Fruit fly (Drosophila melanogaster) whole organism, embryonic: ENCODE data around the gene CG45073.

Experiments used
- Adf1 ChIP-seq: fragments of 200-800 bp; sonication (Bioruptor generic); IDR thresholded peaks from 2 replicates; pipeline ENCODE4 v1.3.6; 2022; ENCODE audit warnings: missing biosample characterization, missing genetic modification characterization
- BtbVII ChIP-seq: fragments of 200-800 bp; sonication (Bioruptor generic); optimal IDR thresholded peaks from 3 replicates; lab custom pipeline; 2017; ENCODE audit warnings: missing biosample characterization, mild to moderate bottlenecking, missing genetic modification characterization
- Bteb2 ChIP-seq: fragments of 200-800 bp; sonication (Bioruptor generic); optimal IDR thresholded peaks from 2 replicates; lab custom pipeline; 2016; ENCODE audit warnings: missing biosample characterization, missing genetic modification characterization
- CG11247 ChIP-seq: fragments of 200-800 bp; sonication (Bioruptor generic); IDR thresholded peaks from 2 replicates; pipeline ENCODE4 v1.3.6; 2022; ENCODE audit warnings: missing biosample characterization, missing genetic modification characterization
- CG12391 ChIP-seq: fragments of 200-800 bp; sonication (Bioruptor generic); optimal IDR thresholded peaks from 3 replicates; lab custom pipeline; 2018; ENCODE audit warnings: missing biosample characterization, mild to moderate bottlenecking, missing genetic modification characterization, moderate library complexity
- CG12769 ChIP-seq: fragments of 200-800 bp; sonication (Bioruptor generic); optimal IDR thresholded peaks from 2 replicates; lab custom pipeline; 2019; ENCODE audit warnings: missing biosample characterization, mild to moderate bottlenecking, missing genetic modification characterization, moderate library complexity
- CG13894 ChIP-seq: fragments of 200-800 bp; sonication (Bioruptor generic); optimal IDR thresholded peaks from 3 replicates; lab custom pipeline; 2018; ENCODE audit warnings: missing biosample characterization, mild to moderate bottlenecking, missing genetic modification characterization, moderate library complexity
- CG14441 ChIP-seq: fragments of 200-800 bp; sonication (Bioruptor generic); IDR thresholded peaks from 2 replicates; pipeline ENCODE4 v1.3.6; 2022; ENCODE audit warnings: missing biosample characterization, missing genetic modification characterization
- CG15696 ChIP-seq: fragments of 200-800 bp; sonication (Bioruptor generic); optimal IDR thresholded peaks from 2 replicates; lab custom pipeline; 2019; ENCODE audit warnings: missing biosample characterization, mild to moderate bottlenecking, missing genetic modification characterization, moderate library complexity
- CG1647 ChIP-seq: fragments of 200-800 bp; sonication (Bioruptor generic); optimal IDR thresholded peaks from 3 replicates; lab custom pipeline; 2016; ENCODE audit warnings: missing biosample characterization, missing genetic modification characterization
- CG2678 ChIP-seq: fragments of 200-800 bp; sonication (Bioruptor generic); optimal IDR thresholded peaks from 3 replicates; lab custom pipeline; 2019; ENCODE audit warnings: missing biosample characterization, mild to moderate bottlenecking, missing genetic modification characterization, moderate library complexity
- CG30020 ChIP-seq: fragments of 200-800 bp; optimal IDR thresholded peaks from 2 replicates; lab custom pipeline; 2019; ENCODE audit warnings: missing biosample characterization, mild to moderate bottlenecking, missing genetic modification characterization, moderate library complexity
- CG30431 ChIP-seq: fragments of 200-800 bp; sonication (Bioruptor generic); optimal IDR thresholded peaks from 2 replicates; lab custom pipeline; 2017; ENCODE audit warnings: missing biosample characterization, missing genetic modification characterization
- CG3065 ChIP-seq: fragments of 200-800 bp; sonication (Bioruptor generic); optimal IDR thresholded peaks from 2 replicates; lab custom pipeline; 2016; ENCODE audit warnings: missing biosample characterization, missing genetic modification characterization
- CG4328 ChIP-seq: fragments of 200-800 bp; sonication (Bioruptor generic); optimal IDR thresholded peaks from 3 replicates; lab custom pipeline; 2017; ENCODE audit warnings: missing biosample characterization, missing genetic modification reagents, missing genetic modification characterization
- CG4730 ChIP-seq: fragments of 200-800 bp; sonication (Bioruptor generic); IDR thresholded peaks from 2 replicates; pipeline ENCODE4 v1.3.6; 2022; ENCODE audit warnings: missing biosample characterization, missing genetic modification characterization
- CG5245 ChIP-seq: fragments of 200-800 bp; sonication (Bioruptor generic); optimal IDR thresholded peaks from 3 replicates; lab custom pipeline; 2016; ENCODE audit warnings: missing biosample characterization, missing genetic modification characterization
- CG8290 ChIP-seq, 3 experiments: fragments of 200-800 bp; sonication (Bioruptor generic); optimal IDR thresholded peaks; 2 replicates each; lab custom pipeline; 2016 to 2019; ENCODE audit warnings: missing biosample characterization in 3 of 3, missing genetic modification characterization in 3 of 3, mild to moderate bottlenecking in 2 of 3, moderate library complexity in 1 of 3
- CG8478 ChIP-seq: fragments of >200 bp; optimal IDR thresholded peaks from 2 replicates; lab custom pipeline; 2018
- CG9609 ChIP-seq: fragments of 200-800 bp; sonication (Bioruptor generic); optimal IDR thresholded peaks from 3 replicates; lab custom pipeline; 2016; ENCODE audit warnings: missing biosample characterization, missing genetic modification characterization
- CTCF ChIP-seq: fragments of 200-800 bp; sonication (Bioruptor generic); optimal IDR thresholded peaks from 2 replicates; lab custom pipeline; 2017; ENCODE audit warnings: missing biosample characterization, mild to moderate bottlenecking, missing genetic modification characterization, moderate library complexity
- E2f2 ChIP-seq: fragments of 200-800 bp; sonication (Bioruptor generic); IDR thresholded peaks from 2 replicates; pipeline ENCODE4 v1.3.6; 2022; ENCODE audit warnings: missing biosample characterization, missing genetic modification characterization
- Eip74EF ChIP-seq, 2 experiments: fragments of 200-800 bp in 1 of 2; fragments of >200 bp in 1 of 2; sonication (Bioruptor generic) in 1 of 2; optimal IDR thresholded peaks; 2 replicates each; lab custom pipeline; 2017 to 2019; ENCODE audit warnings: missing biosample characterization in 2 of 2, missing genetic modification characterization in 2 of 2, mild to moderate bottlenecking in 1 of 2, moderate library complexity in 1 of 2
- Lhr ChIP-seq: fragments of 200-800 bp; sonication (Bioruptor generic); optimal IDR thresholded peaks from 3 replicates; lab custom pipeline; 2017; ENCODE audit warnings: mild to moderate bottlenecking, missing biosample characterization, missing genetic modification reagents, missing genetic modification characterization
- NFAT ChIP-seq: fragments of 200-800 bp; sonication (Bioruptor generic); IDR thresholded peaks from 2 replicates; pipeline ENCODE4 v1.3.6; 2022; ENCODE audit warnings: missing biosample characterization, missing genetic modification characterization
- NfI ChIP-seq: fragments of 200-800 bp; sonication (Bioruptor generic); optimal IDR thresholded peaks from 3 replicates; lab custom pipeline; 2018; ENCODE audit warnings: missing biosample characterization, mild to moderate bottlenecking, missing genetic modification characterization, moderate library complexity
- Pdp1 ChIP-seq, 2 experiments: fragments of 200-800 bp; sonication (Bioruptor generic); optimal IDR thresholded peaks; 3 replicates each; lab custom pipeline; 2016; ENCODE audit warnings: missing biosample characterization in 2 of 2, missing genetic modification characterization in 2 of 2, mild to moderate bottlenecking in 1 of 2, moderate library complexity in 1 of 2
- Rx ChIP-seq: fragments of 200-800 bp; sonication (Bioruptor generic); IDR thresholded peaks from 2 replicates; pipeline ENCODE4 v1.3.6; 2022; ENCODE audit warnings: missing biosample characterization, missing genetic modification characterization
- Sry-δ ChIP-seq: fragments of 200-800 bp; sonication (Bioruptor generic); optimal IDR thresholded peaks from 2 replicates; lab custom pipeline; 2016; ENCODE audit warnings: missing biosample characterization, missing genetic modification characterization
- ac ChIP-seq: fragments of 200-800 bp; sonication (Bioruptor generic); optimal IDR thresholded peaks from 3 replicates; lab custom pipeline; 2017; ENCODE audit warnings: missing biosample characterization, mild to moderate bottlenecking, missing genetic modification characterization
- al ChIP-seq: fragments of 200-800 bp; sonication (Bioruptor generic); IDR thresholded peaks from 2 replicates; pipeline ENCODE4 v1.3.6; 2022; ENCODE audit warnings: missing biosample characterization, missing genetic modification characterization
- bcd ChIP-seq: fragments of 200-800 bp; sonication (Bioruptor generic); optimal IDR thresholded peaks from 2 replicates; lab custom pipeline; 2017; ENCODE audit warnings: missing biosample characterization, mild to moderate bottlenecking, missing genetic modification characterization
- chm ChIP-seq: fragments of 200-800 bp; sonication (Bioruptor generic); IDR thresholded peaks from 2 replicates; pipeline ENCODE4 v1.3.6; 2022; ENCODE audit warnings: missing biosample characterization, missing genetic modification characterization
- ci ChIP-seq: fragments of 200-800 bp; sonication (Bioruptor generic); IDR thresholded peaks from 3 replicates; pipeline ENCODE4 v1.3.6; 2022; ENCODE audit warnings: missing biosample characterization, missing genetic modification characterization
- crol ChIP-seq: fragments of 200-800 bp; sonication (Bioruptor generic); IDR thresholded peaks from 2 replicates; pipeline ENCODE4 v1.3.6; 2022; ENCODE audit warnings: missing biosample characterization, missing genetic modification characterization
- danr ChIP-seq: fragments of 200-800 bp; sonication (Bioruptor generic); IDR thresholded peaks from 2 replicates; pipeline ENCODE4 v1.3.6; 2022; ENCODE audit warnings: missing biosample characterization, missing genetic modification characterization
- fd64A ChIP-seq: fragments of 200-800 bp; sonication (Bioruptor generic); optimal IDR thresholded peaks from 3 replicates; lab custom pipeline; 2018; ENCODE audit warnings: missing biosample characterization, mild to moderate bottlenecking, missing genetic modification characterization
- gsb ChIP-seq: fragments of 200-800 bp; sonication (Bioruptor generic); IDR thresholded peaks from 2 replicates; pipeline ENCODE4 v1.3.6; 2022; ENCODE audit warnings: missing biosample characterization, missing genetic modification characterization
- kah ChIP-seq: fragments of 200-800 bp; sonication (Bioruptor generic); optimal IDR thresholded peaks from 2 replicates; lab custom pipeline; 2018; ENCODE audit warnings: missing biosample characterization, mild to moderate bottlenecking, missing genetic modification characterization
- nau ChIP-seq: fragments of 200-800 bp; sonication (Bioruptor generic); optimal IDR thresholded peaks from 3 replicates; lab custom pipeline; 2017; ENCODE audit warnings: missing biosample characterization, mild to moderate bottlenecking, missing genetic modification characterization, missing genetic modification reagents
- prd ChIP-seq, 3 experiments: fragments of >200 bp in 2 of 3; fragments of 200-800 bp in 1 of 3; sonication (Bioruptor generic) in 1 of 3; optimal IDR thresholded peaks in 2 of 3; IDR thresholded peaks in 1 of 3; 2 replicates in 2 of 3; 3 replicates in 1 of 3; pipeline versions ENCODE4 v1.3.6 to Lab custom; 2017 to 2022; ENCODE audit warnings: missing biosample characterization in 1 of 3, missing genetic modification characterization in 1 of 3
- sens ChIP-seq: fragments of 200-800 bp; sonication (Bioruptor generic); peaks from one replicate; lab custom pipeline; 2016; ENCODE audit warnings: missing biosample characterization, missing genetic modification characterization
- shn ChIP-seq: fragments of 200-800 bp; sonication (Bioruptor generic); optimal IDR thresholded peaks from 3 replicates; lab custom pipeline; 2016; ENCODE audit warnings: missing biosample characterization, missing genetic modification characterization
- slp2 ChIP-seq: fragments of 200-800 bp; sonication (Bioruptor generic); optimal IDR thresholded peaks from 2 replicates; lab custom pipeline; 2016; ENCODE audit warnings: missing biosample characterization, missing genetic modification characterization
- tio ChIP-seq: fragments of 200-800 bp; sonication (Bioruptor generic); optimal IDR thresholded peaks from 2 replicates; lab custom pipeline; 2017; ENCODE audit warnings: missing biosample characterization, missing genetic modification characterization, inconsistent platforms
- toy ChIP-seq: fragments of 200-800 bp; sonication (Bioruptor generic); IDR thresholded peaks from 2 replicates; pipeline ENCODE4 v1.3.6; 2022; ENCODE audit warnings: missing biosample characterization, missing genetic modification characterization
- trh ChIP-seq: fragments of 200-800 bp; sonication (Bioruptor generic); optimal IDR thresholded peaks from 2 replicates; lab custom pipeline; 2016; ENCODE audit warnings: missing biosample characterization, missing genetic modification characterization
- tx ChIP-seq: fragments of 200-800 bp; sonication (Bioruptor generic); optimal IDR thresholded peaks from 2 replicates; lab custom pipeline; 2016; ENCODE audit warnings: missing biosample characterization, missing genetic modification characterization
- wdn ChIP-seq: fragments of 200-800 bp; sonication (Bioruptor generic); IDR thresholded peaks from 2 replicates; pipeline ENCODE4 v1.3.6; 2022; ENCODE audit warnings: missing biosample characterization, missing genetic modification characterization

Gene CG45073

DNA sequence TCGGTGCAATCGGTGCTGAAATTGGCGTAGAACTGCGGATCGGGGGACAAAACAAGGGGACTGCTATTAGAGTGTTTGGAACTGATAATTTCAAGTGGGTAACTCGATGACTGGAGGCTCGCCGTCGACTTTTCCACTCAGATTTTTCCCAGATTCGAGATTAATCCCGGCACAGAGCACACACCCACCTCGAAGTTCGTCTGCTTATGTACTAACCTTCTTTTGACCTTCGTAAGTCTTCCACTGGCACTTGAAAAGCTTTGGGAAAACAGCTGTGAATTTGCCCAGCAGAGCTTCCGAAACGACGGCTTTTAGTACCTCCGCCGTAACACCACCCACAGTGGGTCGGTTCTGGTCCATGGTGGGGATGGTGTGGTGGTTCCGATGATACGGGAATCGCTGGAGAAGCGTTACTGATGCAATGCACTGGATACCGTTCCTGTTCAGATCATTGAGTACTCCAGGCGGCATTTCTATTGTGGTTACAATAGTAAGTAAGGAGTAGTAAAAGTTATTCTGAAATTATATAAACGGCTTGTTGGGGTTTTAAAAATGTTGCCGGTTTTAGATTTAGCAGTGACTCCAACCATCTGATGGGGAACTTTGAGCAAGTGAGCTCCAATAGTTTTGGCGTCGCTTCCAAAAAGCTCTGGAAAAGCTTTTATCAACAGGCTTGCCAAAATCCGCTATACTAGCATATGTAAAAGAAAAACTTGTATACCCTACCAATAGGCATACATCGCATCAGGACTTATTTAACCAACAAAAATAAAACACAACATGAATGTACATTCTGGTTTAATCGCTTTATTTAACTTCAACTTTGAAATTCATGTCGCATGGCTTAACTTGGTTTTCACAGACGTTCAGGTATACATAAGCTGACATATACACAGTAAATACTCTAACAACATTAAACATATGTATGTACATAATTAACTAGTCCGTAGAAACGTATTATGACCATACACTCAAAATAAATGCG is 9.8 kb upstream of the CG45073 start, which contains the start of gene Tpi (continued):
- TF ChIP-seq prd (optimal IDR thresholded peaks at IDR 0.05; lab: Kevin White, UChicago) (no peak), prd (GFP tag; IDR thresholded peaks at IDR 0.05; lab: Robert Waterston, UW) (no peak), NFAT (peak; percentile 37; the same call in 1 of the 2 replicates), fd64A (GFP tag; lab: Kevin White, UChicago) (no peak), Rx (GFP tag; lab: Robert Waterston, UW) (no peak), Adf1 (GFP tag; lab: Robert Waterston, UW) (no peak), CG12391 (tag; lab: Kevin White, UChicago) (no peak), CG8290 (GFP tag; optimal IDR thresholded peaks at IDR 0.05; lab: Kevin White, UChicago) (no peak), CG8290 (tag; optimal IDR thresholded peaks at IDR 0.05; lab: Kevin White, UChicago) (peak in 1 of 2 experiments; percentile 71), CG4328 (GFP tag; lab: Kevin White, UChicago) (no peak), Sry-δ (GFP tag; lab: Kevin White, UChicago) (no peak), CG30431 (GFP tag; lab: Kevin White, UChicago) (no peak), CG13894 (tag; lab: Kevin White, UChicago) (no peak), bcd (GFP tag; lab: Kevin White, UChicago) (no peak), CG11247 (GFP tag; lab: Robert Waterston, UW) (no peak), CG4730 (GFP tag; lab: Robert Waterston, UW) (no peak), danr (GFP tag; lab: Robert Waterston, UW) (no peak), CG30020 (no peak), tio (no peak), al (GFP tag; lab: Robert Waterston, UW) (no peak), CG8478 (lab: Kevin White, UChicago) (peak; percentile 91), CG2678 (tag; lab: Kevin White, UChicago) (no peak), ci (peak; percentile 72; the same call in 2 of the 3 replicates), toy (GFP tag; lab: Robert Waterston, UW) (no peak), shn (no peak), CG15696 (tag; lab: Kevin White, UChicago) (no peak), ac (GFP tag; lab: Kevin White, UChicago) (no peak), nau (GFP tag; lab: Kevin White, UChicago) (no peak), CG3065 (GFP tag; lab: Kevin White, UChicago) (no peak), Lhr (peak; percentile 48), CTCF (GFP tag; lab: Kevin White, UChicago) (peak; percentile 87), Eip74EF (GFP tag; optimal IDR thresholded peaks at IDR 0.05; lab: Kevin White, UChicago) (no peak), CG5245 (GFP tag; lab: Kevin White, UChicago) (no peak), NfI (peak; percentile 35), crol (no peak), slp2 (no peak), Bteb2 (peak; percentile 26), CG14441 (GFP tag; lab: Robert Waterston, UW) (no peak), CG12769 (no peak), BtbVII (peak; percentile 9), E2f2 (GFP tag; lab: Robert Waterston, UW) (peak; percentile 56; the same call in 1 of the 2 replicates), chm (GFP tag; lab: Robert Waterston, UW) (no peak; the same call in 1 of the 2 replicates), wdn (GFP tag; lab: Robert Waterston, UW) (no peak), CG1647 (GFP tag; lab: Kevin White, UChicago) (no peak), Pdp1 (GFP tag; optimal IDR thresholded peaks at IDR 0.05; lab: Kevin White, UChicago) (peak; percentile 22 to 93), sens (GFP tag; lab: Kevin White, UChicago) (peak; percentile 52), kah (GFP tag; lab: Kevin White, UChicago) (no peak), trh (no peak), tx (no peak), CG9609 (GFP tag; lab: Kevin White, UChicago) (no peak), gsb (GFP tag; lab: Robert Waterston, UW) (no peak)
